Fruit fly (Drosophila melanogaster): ENCODE measurements around the gene Gr8a.
A peak's percentile ranks its signal among the peaks of the same experiment; 100 is the strongest.

Gr8a gene

DNA sequence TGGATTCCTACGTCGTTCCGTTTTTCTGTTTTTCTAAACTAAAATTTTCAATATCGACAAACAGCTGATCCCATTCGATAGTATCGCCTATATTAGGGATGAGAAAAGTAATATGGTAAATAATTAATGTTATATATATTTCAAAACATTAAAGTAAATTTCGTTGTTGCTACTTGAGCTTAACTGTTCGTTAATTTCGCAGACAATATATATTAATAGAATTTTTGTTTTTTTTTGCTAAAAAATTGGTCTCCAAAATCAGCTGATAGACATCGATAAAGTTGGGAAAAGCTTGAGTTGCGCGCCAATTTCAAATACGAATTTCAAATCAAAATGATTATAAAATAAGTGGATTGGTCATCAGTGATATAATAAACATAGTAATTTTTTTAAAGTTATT is 30.6 kb upstream of the Gr8a start, which contains the start of gene CG12118 (continued):
- TF ChIP-seq tna (GFP tag; IDR thresholded peaks at IDR 0.05; ENCODE audit: partially characterized antibody) (peak; percentile 81; the same call in 1 of the 2 replicates), Dad (GFP tag; optimal IDR thresholded peaks at IDR 0.05) (no peak), ERR (GFP tag; optimal IDR thresholded peaks at IDR 0.05) (no peak), gem (tag; optimal IDR thresholded peaks at IDR 0.05) (peak; percentile 91), CG15269 (tag; optimal IDR thresholded peaks at IDR 0.05) (peak; percentile 75), Eip74EF (GFP tag; optimal IDR thresholded peaks at IDR 0.05) (peak in 1 of 2 experiments; percentile 54), Doc2 (GFP tag; IDR thresholded peaks at IDR 0.05) (no peak), Camta (GFP tag; optimal IDR thresholded peaks at IDR 0.05) (peak; percentile 14), CG3163 (GFP tag; optimal IDR thresholded peaks at IDR 0.05) (no peak), gt (GFP tag; IDR thresholded peaks at IDR 0.05) (no peak), HLH4C (GFP tag; IDR thresholded peaks at IDR 0.05; ENCODE audit: partially characterized antibody) (peak; percentile 90), CG4404 (GFP tag; IDR thresholded peaks at IDR 0.05) (peak; percentile 22; the same call in 1 of the 2 replicates), Ets65A (GFP tag) (peak; percentile 18), sna (GFP tag; IDR thresholded peaks at IDR 0.05; ENCODE audit: partially characterized antibody) (peak; percentile 95), CG11456 (GFP tag; IDR thresholded peaks at IDR 0.05) (peak; percentile 81), chif (GFP tag; optimal IDR thresholded peaks at IDR 0.05) (peak; percentile 0 to 52), gsb (GFP tag; IDR thresholded peaks at IDR 0.05) (peak; percentile 33; the same call in 1 of the 2 replicates), sens (GFP tag) (peak; percentile 88), slou (GFP tag; optimal IDR thresholded peaks at IDR 0.05) (peak; percentile 70), CG30020 (tag; optimal IDR thresholded peaks at IDR 0.05) (peak; percentile 41), z (GFP tag; IDR thresholded peaks at IDR 0.05) (no peak), HLHmδ (GFP tag; optimal IDR thresholded peaks at IDR 0.05) (no peak), CG4820 (GFP tag; optimal IDR thresholded peaks at IDR 0.05) (peak; percentile 65), esg (GFP tag; conservative IDR thresholded peaks at IDR 0.05) (peak; percentile 70), CG11398 (GFP tag; optimal IDR thresholded peaks at IDR 0.05) (no peak), tll (GFP tag; optimal IDR thresholded peaks at IDR 0.05) (no peak), CG17612 (GFP tag; IDR thresholded peaks at IDR 0.05) (peak; percentile 65), vvl (GFP tag; IDR thresholded peaks at IDR 0.05) (peak; percentile 91), CG31441 (GFP tag; IDR thresholded peaks at IDR 0.05) (peak; percentile 72), her (GFP tag; optimal IDR thresholded peaks at IDR 0.05) (no peak), wek (GFP tag; optimal IDR thresholded peaks at IDR 0.05) (no peak), CG6791 (GFP tag; IDR thresholded peaks at IDR 0.05; ENCODE audit: partially characterized antibody) (peak; percentile 82), inv (GFP tag; IDR thresholded peaks at IDR 0.05; ENCODE audit: partially characterized antibody) (peak; percentile 73), CG10959 (GFP tag; IDR thresholded peaks at IDR 0.05) (peak; percentile 63), Sin3A (optimal IDR thresholded peaks at IDR 0.05) (no peak), CG11085 (GFP tag; IDR thresholded peaks at IDR 0.05) (0 out of 2 replicates have a peak, but pooled peaks have one; percentile 42), Elba2 (GFP tag; optimal IDR thresholded peaks at IDR 0.05) (peak; percentile 23), CG9932 (GFP tag; IDR thresholded peaks at IDR 0.05) (peak; percentile 89), so (GFP tag; IDR thresholded peaks at IDR 0.05) (peak; percentile 56; the same call in 1 of the 3 replicates), CG16863 (GFP tag; optimal IDR thresholded peaks at IDR 0.05) (peak; percentile 14), bsh (GFP tag; optimal IDR thresholded peaks at IDR 0.05) (peak in 1 of 2 experiments; percentile 84), CkIIα-i1 (GFP tag; IDR thresholded peaks at IDR 0.05) (no peak), CG10209 (GFP tag; optimal IDR thresholded peaks at IDR 0.05) (peak; percentile 80), Sry-δ (GFP tag; optimal IDR thresholded peaks at IDR 0.05) (peak; percentile 79), Lhr (GFP tag; optimal IDR thresholded peaks at IDR 0.05) (peak; percentile 52), h (optimal IDR thresholded peaks at IDR 0.05) (no peak), H15 (GFP tag; IDR thresholded peaks at IDR 0.05) (peak; percentile 71), Oli (tag; optimal IDR thresholded peaks at IDR 0.05) (peak; percentile 59), Bteb2 (GFP tag; optimal IDR thresholded peaks at IDR 0.05) (peak; percentile 76), TFAM (GFP tag; optimal IDR thresholded peaks at IDR 0.05) (no peak), slbo (GFP tag; IDR thresholded peaks at IDR 0.05) (peak; percentile 94)

Data from whole organism, embryonic.